Fruit fly (Drosophila melanogaster) whole organism, embryonic: ENCODE data around the gene simj.
A peak's percentile ranks its signal among the peaks of the same experiment; 100 is the strongest.

ENCODE experiments used
- CG13894 ChIP-seq: fragments of 200-800 bp; sonication (Bioruptor generic); optimal IDR thresholded peaks from 3 replicates; lab custom pipeline; 2018; ENCODE audit warnings: missing biosample characterization, mild to moderate bottlenecking, missing genetic modification characterization, moderate library complexity
- CG17568 ChIP-seq: fragments of 200-800 bp; sonication (Bioruptor generic); optimal IDR thresholded peaks from 2 replicates; lab custom pipeline; 2018; ENCODE audit warnings: missing biosample characterization, mild to moderate bottlenecking, missing genetic modification characterization, moderate library complexity
- CG4282 ChIP-seq: fragments of 200-800 bp; sonication (Bioruptor generic); optimal IDR thresholded peaks from 2 replicates; lab custom pipeline; 2016; ENCODE audit warnings: missing biosample characterization, missing genetic modification characterization
- Ets97D ChIP-seq: fragments of 200-800 bp; sonication (Bioruptor generic); optimal IDR thresholded peaks from 3 replicates; lab custom pipeline; 2016; ENCODE audit warnings: missing biosample characterization, missing genetic modification characterization
- H15 ChIP-seq: fragments of 200-800 bp; sonication (Bioruptor generic); IDR thresholded peaks from 3 replicates; pipeline ENCODE4 v1.3.6; 2022; ENCODE audit warnings: missing biosample characterization, missing genetic modification characterization
- Sox100B ChIP-seq: fragments of 200-800 bp; sonication (Bioruptor generic); optimal IDR thresholded peaks from 3 replicates; lab custom pipeline; 2018; ENCODE audit warnings: missing biosample characterization, mild to moderate bottlenecking, missing genetic modification characterization
- YL-1 ChIP-seq: fragments of 200-800 bp; sonication (Bioruptor generic); optimal IDR thresholded peaks from 3 replicates; lab custom pipeline; 2017; ENCODE audit warnings: missing biosample characterization, mild to moderate bottlenecking, missing genetic modification characterization
- crol ChIP-seq: fragments of 200-800 bp; sonication (Bioruptor generic); IDR thresholded peaks from 2 replicates; pipeline ENCODE4 v1.3.6; 2022; ENCODE audit warnings: missing biosample characterization, missing genetic modification characterization
- dpn ChIP-seq, 2 experiments: fragments of 200-800 bp; sonication (Bioruptor generic); optimal IDR thresholded peaks; 3 replicates each; lab custom pipeline; 2016; ENCODE audit warnings: missing biosample characterization in 2 of 2, missing genetic modification characterization in 2 of 2
- insv ChIP-seq, 2 experiments: fragments of 200-800 bp; sonication (Bioruptor generic); optimal IDR thresholded peaks; 3 replicates each; lab custom pipeline; 2016 to 2018; ENCODE audit warnings: missing biosample characterization in 2 of 2, missing genetic modification characterization in 2 of 2
- pan ChIP-seq, 4 experiments: fragments of >200 bp in 3 of 4; fragments of 200-800 bp in 1 of 4; sonication (Bioruptor generic) in 1 of 4; optimal IDR thresholded peaks in 3 of 4; IDR thresholded peaks in 1 of 4; 2 replicates each; pipeline versions ENCODE4 v1.3.6 to Lab custom; 2017 to 2022; ENCODE audit warnings: missing biosample characterization in 2 of 4, missing genetic modification characterization in 2 of 4, mixed read lengths in 1 of 4
- prd ChIP-seq, 3 experiments: fragments of >200 bp in 2 of 3; fragments of 200-800 bp in 1 of 3; sonication (Bioruptor generic) in 1 of 3; optimal IDR thresholded peaks in 2 of 3; IDR thresholded peaks in 1 of 3; 2 replicates in 2 of 3; 3 replicates in 1 of 3; pipeline versions ENCODE4 v1.3.6 to Lab custom; 2017 to 2022; ENCODE audit warnings: missing biosample characterization in 1 of 3, missing genetic modification characterization in 1 of 3
- toy ChIP-seq: fragments of 200-800 bp; sonication (Bioruptor generic); IDR thresholded peaks from 2 replicates; pipeline ENCODE4 v1.3.6; 2022; ENCODE audit warnings: missing biosample characterization, missing genetic modification characterization

- TF ChIP-seq crol (GFP tag; lab: Robert Waterston, UW), result no peak
- TF ChIP-seq YL-1 (GFP tag; lab: Kevin White, UChicago), result no peak
- TF ChIP-seq Ets97D (GFP tag; lab: Kevin White, UChicago), result no peak
- TF ChIP-seq CG4282, result no peak
- no peak for TF ChIP-seq CG17568 (GFP tag; lab: Kevin White, UChicago)
- TF ChIP-seq Sox100B (GFP tag; lab: Kevin White, UChicago), result no peak
- TF ChIP-seq CG13894 (tag; lab: Kevin White, UChicago), result no peak
- TF ChIP-seq toy (GFP tag; lab: Robert Waterston, UW), result no peak
- no peak for TF ChIP-seq pan (optimal IDR thresholded peaks at IDR 0.05; lab: Kevin White, UChicago)
- no peak for TF ChIP-seq pan (GFP tag; optimal IDR thresholded peaks at IDR 0.05 in 1 of 2, IDR thresholded peaks at IDR 0.05 in 1 of 2)
- no peak for TF ChIP-seq H15 (GFP tag; lab: Robert Waterston, UW)
- TF ChIP-seq prd (optimal IDR thresholded peaks at IDR 0.05; lab: Kevin White, UChicago), result no peak
- TF ChIP-seq prd (GFP tag; IDR thresholded peaks at IDR 0.05; lab: Robert Waterston, UW), result peak; percentile 24; the same call in 1 of the 3 replicates
- TF ChIP-seq insv (GFP tag; optimal IDR thresholded peaks at IDR 0.05; lab: Kevin White, UChicago), result no peak
- no peak for TF ChIP-seq dpn (GFP tag; optimal IDR thresholded peaks at IDR 0.05; lab: Kevin White, UChicago)
Measured at dm6 chr3L:10648431-10648830, 16.1 kb upstream of the simj start.
